Worm (Caenorhabditis elegans): Measurements from ENCODE around the gene gly-3.
"Not testable (repeated sequence)": the region's sequence is repeated elsewhere in the genome, so short reads cannot be mapped to it uniquely, and the experiment has no call there.

Gene gly-3

DNA sequence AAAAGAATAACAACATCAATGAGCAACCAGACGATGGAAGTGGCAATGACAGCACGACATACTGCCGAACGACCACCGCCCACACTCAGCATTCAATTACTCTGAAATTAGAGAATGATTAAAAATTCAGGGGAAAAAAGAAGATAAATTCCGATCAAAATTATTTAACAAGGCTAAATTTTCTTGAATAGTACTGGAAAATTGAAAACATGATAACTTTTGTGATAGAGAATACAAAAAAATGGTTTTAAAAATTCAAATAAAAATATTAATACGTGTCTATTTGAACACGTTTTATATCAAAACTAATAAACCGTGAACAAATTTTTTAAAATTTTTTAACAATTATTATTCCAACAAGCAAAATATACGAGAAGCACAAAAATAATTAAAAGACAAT lies at the start of gene gly-3:
Gene gly-3 (minus strand): TSS at position 101 of the 400 bp plus-strand sequence.
- TF ChIP-seq W03F9.2 (tag; optimal IDR thresholded peaks at IDR 0.05) (no peak), dao-5 (tag; optimal IDR thresholded peaks at IDR 0.05) (no peak), him-1 (tag; optimal IDR thresholded peaks at IDR 0.05) (no peak)

DNA sequence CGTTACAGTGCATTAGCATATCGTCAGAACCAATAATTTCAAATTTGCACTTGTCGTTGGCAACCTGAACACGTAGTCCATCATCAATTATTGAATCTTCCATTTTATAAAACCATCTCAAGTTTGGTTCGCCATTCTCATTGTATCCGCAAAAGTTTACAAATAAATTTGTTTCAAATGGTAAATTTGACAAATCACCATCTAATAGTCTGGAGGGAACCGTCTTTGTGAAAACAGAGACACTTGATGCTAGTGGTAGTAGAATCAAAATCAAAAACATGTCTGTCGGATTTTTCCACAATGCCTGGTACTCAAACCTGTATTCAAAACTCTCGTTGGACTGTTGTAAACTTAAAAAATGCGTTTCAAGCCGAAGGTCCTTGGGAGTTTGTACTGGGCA lies 46.7 kb upstream of the gly-3 start, which contains the start of gene F54H12.2:
Gene F54H12.2 (plus strand): TSS at position 301 of the 400 bp plus-strand sequence.
- TF ChIP-seq dao-5, W03F9.2, him-1 (tag; optimal IDR thresholded peaks at IDR 0.05): not testable (repeated sequence)

DNA sequence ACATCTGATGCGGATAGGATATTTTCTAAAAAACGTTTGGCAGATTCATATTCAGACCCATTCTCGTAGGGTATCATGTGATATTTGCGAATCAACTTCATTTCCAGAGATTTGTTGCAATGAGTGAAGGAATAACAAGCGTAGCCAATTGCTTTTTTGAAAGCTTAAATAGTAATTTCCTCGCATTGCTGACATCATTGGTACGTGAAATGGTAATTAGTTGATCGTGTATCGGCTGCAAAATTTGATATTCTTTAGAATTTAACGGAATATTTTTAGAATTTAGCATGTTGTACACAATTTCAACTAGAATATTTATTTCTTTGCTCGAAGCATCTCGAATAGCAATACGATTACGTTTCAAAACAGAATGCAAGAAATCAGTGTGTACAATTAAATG lies 45.1 kb upstream of the gly-3 start, which contains the start of gene F54H12.4:
Gene F54H12.4 (minus strand): TSS at position 101 of the 400 bp plus-strand sequence.
- not testable (repeated sequence) for TF ChIP-seq W03F9.2, dao-5, him-1 (tag; optimal IDR thresholded peaks at IDR 0.05)

DNA sequence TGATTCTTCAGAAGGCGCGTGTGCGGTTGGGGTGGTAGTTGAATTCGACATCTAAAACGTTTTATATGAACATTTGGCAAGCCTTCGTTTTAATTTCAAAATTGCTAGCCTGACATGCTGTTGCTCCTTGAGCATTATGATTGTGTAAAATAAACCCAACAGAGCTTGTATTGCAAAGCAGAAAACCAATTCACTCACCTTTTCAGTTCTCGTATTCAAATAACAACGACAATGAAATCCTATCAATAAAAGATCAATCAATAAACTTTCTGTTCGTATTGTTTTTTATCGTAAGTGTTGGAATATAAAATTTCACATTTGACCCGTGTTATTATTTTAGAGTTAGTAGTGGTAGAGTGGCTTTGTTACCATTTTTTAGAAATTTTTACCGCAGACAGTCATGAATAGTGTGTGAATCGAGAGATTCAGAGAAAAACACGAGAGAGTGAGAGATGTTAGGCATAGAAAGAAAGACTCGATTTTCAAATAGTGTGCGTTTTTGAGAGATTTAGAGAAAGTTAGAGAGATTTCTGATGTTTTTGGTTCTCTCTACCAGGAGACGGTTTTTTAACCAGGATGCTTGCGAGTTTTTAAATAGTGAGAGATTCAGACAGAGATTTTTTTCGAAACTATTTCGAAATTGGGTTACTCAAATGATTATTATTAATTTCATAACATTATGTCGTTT lies 41.5 kb upstream of the gly-3 start, which contains the start of gene F54H12.10:
Gene F54H12.10 (minus strand): TSS at position 51 of the 688 bp plus-strand sequence.
- not testable (repeated sequence) for TF ChIP-seq him-1, dao-5, W03F9.2 (tag; optimal IDR thresholded peaks at IDR 0.05)

DNA sequence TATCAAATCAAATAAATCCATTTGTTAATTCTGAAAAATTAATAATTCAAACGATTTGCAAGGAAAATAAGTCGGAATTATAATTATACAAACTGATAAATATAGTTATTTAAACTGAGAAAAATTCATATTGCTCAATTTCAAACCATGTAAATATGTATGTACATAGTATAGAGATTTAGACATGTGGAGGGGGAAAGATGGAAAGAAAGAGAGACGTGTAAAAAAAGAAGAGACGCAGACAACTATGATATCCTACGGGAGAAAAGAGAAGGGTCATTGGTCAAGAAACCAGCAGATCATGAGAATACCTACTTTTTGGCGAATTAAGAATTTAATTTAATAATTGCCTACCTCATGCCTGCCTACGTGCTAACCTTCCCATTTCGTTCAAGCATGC lies 40.5 kb upstream of the gly-3 start, which contains the start of gene C29E4.11:
Gene C29E4.11 (minus strand): TSS at position 30 of the 400 bp plus-strand sequence.
- TF ChIP-seq him-1 (tag; optimal IDR thresholded peaks at IDR 0.05) (no peak), dao-5 (tag; optimal IDR thresholded peaks at IDR 0.05) (no peak), W03F9.2 (tag; optimal IDR thresholded peaks at IDR 0.05) (no peak)

DNA sequence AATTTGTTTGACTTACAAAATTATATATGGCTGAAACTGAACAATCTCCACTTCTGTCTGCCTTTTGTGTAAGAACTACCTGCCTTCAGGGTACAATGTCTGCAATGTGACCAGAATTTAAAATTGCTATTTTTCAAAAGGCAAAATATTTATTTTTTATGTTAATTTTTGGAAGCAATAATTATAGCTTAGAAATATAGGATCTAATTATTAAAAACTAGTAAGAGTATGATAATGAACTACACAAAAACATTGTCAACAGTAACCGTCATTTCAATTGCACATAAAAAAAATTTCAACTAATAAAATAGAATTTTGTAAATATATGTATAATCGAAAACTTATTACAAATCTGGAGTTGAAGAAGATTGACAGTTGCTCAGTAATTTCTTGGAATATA lies 39.4 kb upstream of the gly-3 start, which contains the start of gene C29E4.9:
Gene C29E4.9 (minus strand): TSS at position 101 of the 400 bp plus-strand sequence.
- no peak for TF ChIP-seq W03F9.2 (tag; optimal IDR thresholded peaks at IDR 0.05)
- TF ChIP-seq dao-5 (tag; optimal IDR thresholded peaks at IDR 0.05), result no peak
- no peak for TF ChIP-seq him-1 (tag; optimal IDR thresholded peaks at IDR 0.05)

DNA sequence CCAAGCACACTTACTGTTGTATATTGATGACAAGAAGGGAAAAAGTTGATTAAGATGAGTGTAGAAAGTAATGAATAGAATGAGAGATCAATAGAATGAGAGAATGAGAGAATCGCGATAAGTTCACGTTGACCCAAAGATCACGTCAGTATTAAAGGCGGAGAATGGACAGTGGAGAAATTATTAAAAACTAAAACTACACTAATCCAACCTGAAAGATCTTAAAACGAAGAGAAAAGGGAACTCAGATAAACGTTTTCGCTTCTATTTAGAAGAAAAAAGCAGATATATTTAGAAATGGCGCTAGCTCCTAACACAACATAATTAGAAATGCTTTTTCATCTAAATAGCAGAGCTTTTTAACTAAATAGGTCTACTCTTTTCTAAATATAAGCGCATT lies 35.6 kb upstream of the gly-3 start, which contains the start of gene let-754:
Gene let-754 (minus strand): TSS at position 101 of the 400 bp plus-strand sequence.
- no peak for TF ChIP-seq W03F9.2 (tag; optimal IDR thresholded peaks at IDR 0.05)
- no peak for TF ChIP-seq him-1 (tag; optimal IDR thresholded peaks at IDR 0.05)
- TF ChIP-seq dao-5 (tag; optimal IDR thresholded peaks at IDR 0.05), result no peak

DNA sequence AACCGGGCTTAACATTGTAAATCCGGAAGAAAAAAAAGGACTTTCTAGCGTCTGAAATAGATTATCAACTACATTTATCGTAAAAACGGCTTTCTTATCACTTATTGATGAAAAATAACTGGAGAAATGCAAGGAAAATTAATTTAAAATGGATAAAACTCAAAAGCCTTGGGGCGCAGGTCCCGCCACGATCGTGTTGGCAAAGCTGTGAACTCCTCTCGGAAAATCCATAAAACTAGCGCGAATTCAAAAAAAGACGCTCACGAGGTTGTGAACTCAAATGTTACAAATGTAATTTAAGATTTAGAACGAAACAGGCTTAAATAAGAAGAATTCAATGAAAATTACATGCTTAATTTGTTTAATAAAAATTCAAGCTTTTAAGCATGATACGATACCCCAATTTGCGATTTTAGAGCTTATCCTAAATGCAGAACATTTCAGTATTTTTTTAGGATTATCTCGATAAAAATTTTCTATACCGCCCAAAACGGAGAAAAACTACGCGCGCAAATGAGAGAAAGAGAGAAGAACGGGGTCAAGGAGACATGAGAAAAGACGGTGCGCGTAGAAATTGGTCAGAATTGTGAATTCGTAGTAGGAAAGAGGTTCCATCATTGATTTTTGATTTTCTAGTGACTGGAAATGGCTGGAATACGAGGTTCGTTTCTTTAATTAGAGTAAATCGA lies 34.7 kb upstream of the gly-3 start, which contains the start of gene C29E4.15:
Gene C29E4.15 (plus strand): TSS at position 547 of the 689 bp plus-strand sequence.
- TF ChIP-seq dao-5 (tag; optimal IDR thresholded peaks at IDR 0.05), result no peak
- no peak for TF ChIP-seq him-1 (tag; optimal IDR thresholded peaks at IDR 0.05)
- TF ChIP-seq W03F9.2 (tag; optimal IDR thresholded peaks at IDR 0.05), result no peak

DNA sequence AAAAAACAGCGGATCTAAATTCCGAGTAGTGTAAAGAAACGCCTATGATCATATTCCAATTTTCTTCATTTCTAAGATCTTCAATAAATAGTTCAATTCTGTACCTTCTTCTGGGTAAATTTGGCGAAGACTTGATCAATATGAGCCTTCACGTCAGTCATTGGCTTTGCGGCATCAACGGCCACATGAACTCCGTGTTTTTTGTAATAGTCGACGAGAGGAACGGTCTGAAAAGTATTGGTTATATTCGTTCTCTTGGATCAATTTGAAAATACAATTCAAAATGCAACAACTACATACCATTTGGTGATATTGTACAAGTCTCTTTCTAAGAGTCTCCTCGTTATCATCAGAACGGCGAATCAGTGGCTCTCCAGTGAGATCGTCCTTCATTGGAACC lies 32.9 kb upstream of the gly-3 start:
- TF ChIP-seq dao-5 (tag; optimal IDR thresholded peaks at IDR 0.05), result no peak
- TF ChIP-seq him-1 (tag; optimal IDR thresholded peaks at IDR 0.05), result no peak
- TF ChIP-seq W03F9.2 (tag; optimal IDR thresholded peaks at IDR 0.05), result no peak

DNA sequence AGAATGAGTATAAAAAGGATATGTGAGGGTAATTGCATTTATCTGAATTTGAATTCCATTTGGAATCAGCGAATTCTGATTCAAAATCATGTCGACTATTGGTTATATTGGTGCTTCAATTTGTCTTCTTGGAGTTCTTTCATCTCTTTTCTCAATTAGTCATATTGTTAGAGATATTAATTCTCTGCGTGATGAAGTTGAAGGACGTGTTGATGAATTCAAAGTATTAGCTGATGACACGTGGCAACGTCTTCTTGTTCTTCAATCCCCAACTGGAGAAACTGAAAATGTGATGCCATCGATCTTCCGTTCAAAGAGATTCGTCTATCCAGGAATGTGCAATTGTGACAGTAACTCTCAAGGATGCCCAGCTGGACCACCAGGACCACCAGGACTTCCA lies 31.2 kb upstream of the gly-3 start, which contains the start of gene col-90:
Gene col-90 (plus strand): TSS at position 37 of the 400 bp plus-strand sequence.
- no peak for TF ChIP-seq W03F9.2 (tag; optimal IDR thresholded peaks at IDR 0.05)

DNA sequence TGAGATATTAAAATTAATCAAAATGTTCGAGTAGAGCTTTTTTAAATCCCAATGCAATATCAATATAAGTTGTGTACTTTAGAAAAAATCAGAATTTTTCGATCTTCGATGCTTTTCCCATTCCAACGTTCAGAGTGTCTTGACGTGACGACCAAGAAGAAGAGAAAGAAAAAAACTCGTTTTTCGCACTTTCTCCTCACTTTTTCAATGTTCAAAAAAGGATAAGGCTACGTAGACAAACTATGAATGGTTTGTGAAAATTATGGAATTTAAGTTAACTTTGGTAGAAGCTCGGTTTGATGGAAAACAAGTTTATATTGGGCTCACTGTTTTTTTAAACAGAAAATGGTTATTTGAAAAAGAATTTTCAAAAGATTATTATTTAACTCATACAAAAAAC lies 30.1 kb upstream of the gly-3 start:
- TF ChIP-seq dao-5 (tag; optimal IDR thresholded peaks at IDR 0.05), result no peak

DNA sequence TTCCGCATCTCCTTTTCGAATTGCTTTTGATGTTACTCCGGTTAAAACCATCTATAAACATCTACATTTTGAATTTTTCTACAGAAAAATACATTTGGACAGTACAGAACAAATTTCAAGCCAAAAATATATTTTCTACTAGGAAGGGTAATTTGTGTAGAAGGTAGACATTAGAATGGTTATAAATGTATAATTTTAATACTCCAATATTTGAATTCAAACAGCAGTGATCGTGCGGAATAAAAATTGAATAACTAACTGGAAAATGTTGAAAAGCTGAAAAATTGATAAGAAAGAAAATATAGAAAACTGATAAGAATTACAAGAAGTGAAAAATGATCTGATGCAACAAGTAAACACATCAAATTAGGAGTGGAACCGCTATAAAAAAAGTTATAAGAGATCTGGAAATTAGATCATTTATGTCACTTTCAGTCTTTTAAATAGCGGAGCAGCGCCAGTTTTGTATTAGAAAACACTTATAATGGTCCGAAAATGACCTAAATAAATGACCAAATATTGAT lies 29.5 kb upstream of the gly-3 start, which contains the start of gene gsto-1:
Gene gsto-1 (minus strand): TSS at position 51 of the 524 bp plus-strand sequence.
- no peak for TF ChIP-seq dao-5 (tag; optimal IDR thresholded peaks at IDR 0.05)
- no peak for TF ChIP-seq him-1 (tag; optimal IDR thresholded peaks at IDR 0.05)
- TF ChIP-seq W03F9.2 (tag; optimal IDR thresholded peaks at IDR 0.05), result no peak

DNA sequence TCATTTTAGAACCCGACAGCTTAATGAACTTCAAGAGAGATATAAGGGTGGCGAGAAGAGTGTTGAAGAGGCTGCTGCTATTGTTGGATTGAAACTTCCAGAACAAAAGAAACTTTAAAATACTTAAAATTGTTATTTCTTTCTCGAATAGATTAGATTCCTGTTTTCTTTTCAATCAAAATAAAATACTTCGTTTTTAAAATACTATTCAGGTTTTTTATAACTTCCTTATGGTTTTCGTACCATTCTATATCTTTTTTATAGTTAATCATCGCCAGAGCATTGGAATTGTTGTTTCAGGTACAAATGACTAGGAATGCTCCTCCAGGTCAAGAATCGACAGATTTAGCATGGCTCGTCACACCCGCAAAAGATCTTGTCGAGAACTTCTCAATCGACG lies 23.9 kb upstream of the gly-3 start, which contains the start of gene kle-2:
Gene kle-2 (plus strand): TSS at position 301 of the 400 bp plus-strand sequence.
- no peak for TF ChIP-seq dao-5 (tag; optimal IDR thresholded peaks at IDR 0.05)
- no peak for TF ChIP-seq W03F9.2 (tag; optimal IDR thresholded peaks at IDR 0.05)
- TF ChIP-seq him-1 (tag; optimal IDR thresholded peaks at IDR 0.05), result no peak
